Worm (Caenorhabditis elegans): ENCODE results near the gene uig-1.

DNA sequence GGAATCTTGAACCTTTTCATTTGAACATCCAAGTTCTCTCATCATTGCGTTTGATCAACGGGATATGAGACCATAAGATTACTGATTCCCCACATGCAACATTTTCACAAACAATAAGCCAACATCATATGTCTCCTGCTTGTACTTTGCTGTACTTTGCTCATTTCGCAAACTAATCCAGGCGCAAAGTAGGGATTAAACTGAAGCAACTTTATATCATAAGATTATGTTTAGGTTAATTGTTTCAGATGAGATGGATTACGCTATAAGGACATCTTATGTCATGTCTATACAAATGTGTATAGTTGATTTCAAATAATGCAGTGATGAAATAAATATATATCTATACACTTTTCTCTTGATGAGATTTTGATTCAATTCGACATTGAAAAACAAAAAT lies 66.2 kb downstream of the uig-1 start:
- TF ChIP-seq tbx-37 (GFP tag; conservative IDR thresholded peaks at IDR 0.05): no peak
- no peak for TF ChIP-seq ama-1 (optimal IDR thresholded peaks at IDR 0.05)
- TF ChIP-seq hnd-1 (tag; optimal IDR thresholded peaks at IDR 0.05): no peak
- no peak for TF ChIP-seq ceh-36 (tag; optimal IDR thresholded peaks at IDR 0.05)
- TF ChIP-seq flt-1 (GFP tag; IDR thresholded peaks at IDR 0.05): no peak
- TF ChIP-seq sea-1 (GFP tag; conservative IDR thresholded peaks at IDR 0.05): no peak
- TF ChIP-seq B0310.2 (tag; optimal IDR thresholded peaks at IDR 0.05): no peak
- no peak for TF ChIP-seq tra-4 (tag; optimal IDR thresholded peaks at IDR 0.05)
- no peak for TF ChIP-seq hmg-4 (GFP tag; optimal IDR thresholded peaks at IDR 0.05)
- TF ChIP-seq ets-7 (tag; optimal IDR thresholded peaks at IDR 0.05): no peak

Measured in whole organism, early embryonic.